Fruit fly (Drosophila melanogaster): ENCODE results near the gene Gbs-76A.

Gbs-76A gene

dm6 chr3L:19265761-19266160 is 26.8 kb downstream of the Gbs-76A start, which contains the start of gene CG45081:
CG45081 (plus strand) TSS chr3L:19266061.
- TF ChIP-seq rn (GFP tag; IDR thresholded peaks at IDR 0.05) (no peak), CG8159 (tag; optimal IDR thresholded peaks at IDR 0.05) (no peak), Pif1B (GFP tag; optimal IDR thresholded peaks at IDR 0.05) (no peak), CG13204 (GFP tag; optimal IDR thresholded peaks at IDR 0.05) (no peak), Pif1A (GFP tag; optimal IDR thresholded peaks at IDR 0.05) (no peak), CG34367 (tag; optimal IDR thresholded peaks at IDR 0.05) (no peak), EcR (GFP tag; optimal IDR thresholded peaks at IDR 0.05) (no peak), Ets98B (GFP tag; IDR thresholded peaks at IDR 0.05) (no peak), Snoo (tag; optimal IDR thresholded peaks at IDR 0.05) (no peak), CG9948 (tag; optimal IDR thresholded peaks at IDR 0.05) (no peak), CG32121 (GFP tag; IDR thresholded peaks at IDR 0.05) (no peak), CG15710 (tag; optimal IDR thresholded peaks at IDR 0.05) (no peak), fd96Ca (GFP tag; IDR thresholded peaks at IDR 0.05) (no peak), gl (tag; optimal IDR thresholded peaks at IDR 0.05) (no peak), CG12605 (GFP tag; IDR thresholded peaks at IDR 0.05) (no peak)

dm6 chr3L:19264141-19264487 is 28.5 kb downstream of the Gbs-76A start, which contains the start of gene Max:
Max (minus strand) TSS chr3L:19264184.
- TF ChIP-seq Ets98B (GFP tag; IDR thresholded peaks at IDR 0.05) (peak; percentile 72), Pif1A (GFP tag; optimal IDR thresholded peaks at IDR 0.05) (peak; percentile 15), CG13204 (GFP tag; optimal IDR thresholded peaks at IDR 0.05) (no peak), EcR (GFP tag; optimal IDR thresholded peaks at IDR 0.05) (peak; percentile 24), CG8159 (tag; optimal IDR thresholded peaks at IDR 0.05) (peak; percentile 69), CG15710 (tag; optimal IDR thresholded peaks at IDR 0.05) (peak; percentile 64), CG34367 (tag; optimal IDR thresholded peaks at IDR 0.05) (peak; percentile 40), CG32121 (GFP tag; IDR thresholded peaks at IDR 0.05) (peak; percentile 68; the same call in 1 of the 2 replicates), D1 (tag; optimal IDR thresholded peaks at IDR 0.05) (no peak), CG14655 (GFP tag; optimal IDR thresholded peaks at IDR 0.05) (peak; percentile 62), CG4496 (GFP tag; IDR thresholded peaks at IDR 0.05) (peak; percentile 85), fd96Ca (GFP tag; IDR thresholded peaks at IDR 0.05) (peak; percentile 48; the same call in 1 of the 3 replicates), CG17806 (tag; optimal IDR thresholded peaks at IDR 0.05) (peak; percentile 54), CG10348 (GFP tag; IDR thresholded peaks at IDR 0.05) (no peak), Pif1B (GFP tag; optimal IDR thresholded peaks at IDR 0.05) (peak; percentile 20), Snoo (tag; optimal IDR thresholded peaks at IDR 0.05) (peak; percentile 2), CG9948 (tag; optimal IDR thresholded peaks at IDR 0.05) (peak; percentile 40), CG8301 (tag; optimal IDR thresholded peaks at IDR 0.05) (peak; percentile 46), rn (GFP tag; IDR thresholded peaks at IDR 0.05) (no peak), gl (tag; optimal IDR thresholded peaks at IDR 0.05) (peak; percentile 7), CG12605 (GFP tag; IDR thresholded peaks at IDR 0.05) (peak; percentile 38; the same call in 1 of the 2 replicates)

- peak; percentile 49; the same call in 1 of the 3 replicates for TF ChIP-seq CG4496 (GFP tag; IDR thresholded peaks at IDR 0.05)
- TF ChIP-seq CG34367 (tag; optimal IDR thresholded peaks at IDR 0.05), result no peak
- TF ChIP-seq Pif1A (GFP tag; optimal IDR thresholded peaks at IDR 0.05), result peak; percentile 30
- no peak for TF ChIP-seq D1 (tag; optimal IDR thresholded peaks at IDR 0.05)
- peak; percentile 33 for TF ChIP-seq CG15710 (tag; optimal IDR thresholded peaks at IDR 0.05)
- TF ChIP-seq Pif1B (GFP tag; optimal IDR thresholded peaks at IDR 0.05), result peak; percentile 27
- TF ChIP-seq CG14655 (GFP tag; optimal IDR thresholded peaks at IDR 0.05), result no peak
- TF ChIP-seq CG13204 (GFP tag; optimal IDR thresholded peaks at IDR 0.05), result no peak
- TF ChIP-seq rn (GFP tag; IDR thresholded peaks at IDR 0.05), result no peak
- TF ChIP-seq fd96Ca (GFP tag; IDR thresholded peaks at IDR 0.05), result no peak
- TF ChIP-seq CG8301 (tag; optimal IDR thresholded peaks at IDR 0.05), result peak; percentile 44
- TF ChIP-seq CG12605 (GFP tag; IDR thresholded peaks at IDR 0.05), result peak; percentile 65; the same call in 1 of the 2 replicates
- peak; percentile 33 for TF ChIP-seq CG9948 (tag; optimal IDR thresholded peaks at IDR 0.05)
- no peak for TF ChIP-seq CG10348 (GFP tag; IDR thresholded peaks at IDR 0.05)
- peak; percentile 35 for TF ChIP-seq Snoo (tag; optimal IDR thresholded peaks at IDR 0.05)
- no peak for TF ChIP-seq EcR (GFP tag; optimal IDR thresholded peaks at IDR 0.05)
- no peak for TF ChIP-seq gl (tag; optimal IDR thresholded peaks at IDR 0.05)
- TF ChIP-seq CG32121 (GFP tag; IDR thresholded peaks at IDR 0.05), result no peak; the same call in 1 of the 2 replicates
- TF ChIP-seq Ets98B (GFP tag; IDR thresholded peaks at IDR 0.05), result peak; percentile 46; the same call in 1 of the 2 replicates
- peak; percentile 52 for TF ChIP-seq CG8159 (tag; optimal IDR thresholded peaks at IDR 0.05)
- peak; percentile 34 for TF ChIP-seq CG17806 (tag; optimal IDR thresholded peaks at IDR 0.05)
These were observed 29.0 kb downstream of the Gbs-76A start, which contains the start of the genes CG42374 and Mettl5 for dm6 chr3L:19263480-19264140. CG42374 (plus strand) TSS chr3L:19263766. Mettl5 (plus strand) TSS chr3L:19263766.

- TF ChIP-seq CG4496 (GFP tag; IDR thresholded peaks at IDR 0.05), result no peak
- no peak for TF ChIP-seq CG8301 (tag; optimal IDR thresholded peaks at IDR 0.05)
- TF ChIP-seq D1 (tag; optimal IDR thresholded peaks at IDR 0.05), result no peak
- TF ChIP-seq Pif1B (GFP tag; optimal IDR thresholded peaks at IDR 0.05), result no peak
- TF ChIP-seq CG32121 (GFP tag; IDR thresholded peaks at IDR 0.05), result no peak
- no peak for TF ChIP-seq CG9948 (tag; optimal IDR thresholded peaks at IDR 0.05)
- no peak for TF ChIP-seq CG14655 (GFP tag; optimal IDR thresholded peaks at IDR 0.05)
- no peak for TF ChIP-seq Snoo (tag; optimal IDR thresholded peaks at IDR 0.05)
- TF ChIP-seq fd96Ca (GFP tag; IDR thresholded peaks at IDR 0.05), result no peak
- no peak for TF ChIP-seq CG12605 (GFP tag; IDR thresholded peaks at IDR 0.05)
- TF ChIP-seq CG10348 (GFP tag; IDR thresholded peaks at IDR 0.05), result no peak
These were observed 30.8 kb downstream of the Gbs-76A start for dm6 chr3L:19261720-19262119.

dm6 chr3L:19261213-19261612 is 31.4 kb downstream of the Gbs-76A start, which contains the start of gene Bet1:
Bet1 (plus strand) TSS chr3L:19261394.
- TF ChIP-seq rn (GFP tag; IDR thresholded peaks at IDR 0.05), result no peak
- TF ChIP-seq CG14655 (GFP tag; optimal IDR thresholded peaks at IDR 0.05), result no peak
- no peak for TF ChIP-seq CG34367 (tag; optimal IDR thresholded peaks at IDR 0.05)
- no peak for TF ChIP-seq Ets98B (GFP tag; IDR thresholded peaks at IDR 0.05)
- TF ChIP-seq gl (tag; optimal IDR thresholded peaks at IDR 0.05), result no peak
- peak; percentile 50; the same call in 1 of the 3 replicates for TF ChIP-seq fd96Ca (GFP tag; IDR thresholded peaks at IDR 0.05)
- TF ChIP-seq CG13204 (GFP tag; optimal IDR thresholded peaks at IDR 0.05), result no peak
- no peak for TF ChIP-seq CG15710 (tag; optimal IDR thresholded peaks at IDR 0.05)
- no peak for TF ChIP-seq CG9948 (tag; optimal IDR thresholded peaks at IDR 0.05)
- no peak for TF ChIP-seq CG8301 (tag; optimal IDR thresholded peaks at IDR 0.05)
- 0 out of 3 replicates have a peak, but pooled peaks have one; percentile 34 for TF ChIP-seq CG4496 (GFP tag; IDR thresholded peaks at IDR 0.05)

All from whole organism, pupa.